Worm (Caenorhabditis elegans) whole organism, mixed stage, embryonic: ENCODE results near the gene sel-7.

Experiments
- M03D4.4 ChIP-seq: sonication (generic microtip); optimal IDR thresholded peaks from 2 replicates; lab custom pipeline; 2017; ENCODE audit warnings: mild to moderate bottlenecking, missing genetic modification characterization, missing compliant biosample characterization
- bed-3 ChIP-seq: fragments of 200-800 bp; sonication (Bioruptor generic); optimal IDR thresholded peaks from 3 replicates; lab custom pipeline; 2018; ENCODE audit warnings: mild to moderate bottlenecking, missing genetic modification characterization, moderate library complexity, missing compliant biosample characterization
- blmp-1 ChIP-seq: fragments of 150-350 bp; optimal IDR thresholded peaks from 2 replicates; lab custom pipeline; 2014; ENCODE audit warnings: missing biosample characterization, missing genetic modification characterization
- ceh-39 ChIP-seq: fragments of 150-350 bp; optimal IDR thresholded peaks from 2 replicates; lab custom pipeline; 2014; ENCODE audit warnings: missing biosample characterization, missing genetic modification characterization
- ceh-43 ChIP-seq: fragments of 200-800 bp; sonication (Bioruptor generic); optimal IDR thresholded peaks from 2 replicates; lab custom pipeline; 2018; ENCODE audit warnings: mild to moderate bottlenecking, missing genetic modification characterization, moderate library complexity, missing compliant biosample characterization
- ceh-83 ChIP-seq: fragments of 200-800 bp; sonication (Bioruptor generic); optimal IDR thresholded peaks from 2 replicates; lab custom pipeline; 2018; ENCODE audit warnings: mild to moderate bottlenecking, missing genetic modification characterization, missing compliant biosample characterization
- ces-1 ChIP-seq: fragments of 150-350 bp; optimal IDR thresholded peaks from 2 replicates; lab custom pipeline; 2014; ENCODE audit warnings: missing biosample characterization, missing genetic modification reagents, missing genetic modification characterization
- cnd-1 ChIP-seq: fragments of 200-800 bp; sonication (Bioruptor generic); optimal IDR thresholded peaks from 2 replicates; lab custom pipeline; 2018; ENCODE audit warnings: mild to moderate bottlenecking, missing genetic modification characterization, missing compliant biosample characterization
- drap-1 ChIP-seq: fragments of 200-800 bp; sonication (Bioruptor generic); optimal IDR thresholded peaks from 3 replicates; lab custom pipeline; 2018; ENCODE audit warnings: mild to moderate bottlenecking, missing genetic modification characterization, missing compliant biosample characterization
- elt-1 ChIP-seq: sonication (generic microtip); optimal IDR thresholded peaks from 2 replicates; lab custom pipeline; 2017; ENCODE audit warnings: missing genetic modification characterization, mild to moderate bottlenecking, missing compliant biosample characterization, antibody characterized with exemption, moderate library complexity, borderline replicate concordance; ENCODE audit not compliant: insufficient read depth
- elt-3 ChIP-seq: fragments of 150-350 bp; optimal IDR thresholded peaks from 2 replicates; lab custom pipeline; 2014; ENCODE audit warnings: missing biosample characterization, missing genetic modification characterization
- flh-1 ChIP-seq: fragments of 200-800 bp; sonication (Bioruptor generic); optimal IDR thresholded peaks from 2 replicates; lab custom pipeline; 2018; ENCODE audit warnings: mild to moderate bottlenecking, missing genetic modification characterization, moderate library complexity, missing compliant biosample characterization
- ham-2 ChIP-seq: fragments of 200-800 bp; sonication (Bioruptor generic); optimal IDR thresholded peaks from 2 replicates; lab custom pipeline; 2018; ENCODE audit warnings: mild to moderate bottlenecking, missing genetic modification characterization, missing compliant biosample characterization
- hlh-1 ChIP-seq: fragments of 150-350 bp; optimal IDR thresholded peaks from 2 replicates; lab custom pipeline; 2014; ENCODE audit warnings: missing biosample characterization, missing genetic modification reagents, missing genetic modification characterization
- lin-13 ChIP-seq: fragments of 150-350 bp; optimal IDR thresholded peaks from 2 replicates; lab custom pipeline; 2014; ENCODE audit warnings: missing biosample characterization, missing genetic modification characterization
- lin-32 ChIP-seq: fragments of 200-800 bp; sonication (Bioruptor generic); optimal IDR thresholded peaks from 2 replicates; lab custom pipeline; 2018; ENCODE audit warnings: mild to moderate bottlenecking, missing genetic modification characterization, missing compliant biosample characterization
- lsy-2 ChIP-seq: fragments of 150-350 bp; optimal IDR thresholded peaks from 2 replicates; lab custom pipeline; 2014; ENCODE audit warnings: missing biosample characterization, missing genetic modification characterization
- mab-5 ChIP-seq: fragments of 150-350 bp; optimal IDR thresholded peaks from 2 replicates; lab custom pipeline; 2014; ENCODE audit warnings: missing biosample characterization, missing genetic modification characterization
- mep-1 ChIP-seq: fragments of 150-350 bp; optimal IDR thresholded peaks from 2 replicates; lab custom pipeline; 2017; ENCODE audit warnings: missing biosample characterization, missing genetic modification reagents, missing genetic modification characterization, inconsistent platforms
- mls-2 ChIP-seq: sonication (generic microtip); optimal IDR thresholded peaks from 2 replicates; lab custom pipeline; 2016; ENCODE audit warnings: mild to moderate bottlenecking, missing genetic modification characterization, moderate library complexity, missing compliant biosample characterization
- nhr-12 ChIP-seq: fragments of 150-350 bp; optimal IDR thresholded peaks from 2 replicates; lab custom pipeline; 2014; ENCODE audit warnings: missing biosample characterization, missing genetic modification characterization
- nhr-2 ChIP-seq: fragments of 150-350 bp; optimal IDR thresholded peaks from 2 replicates; lab custom pipeline; 2014; ENCODE audit warnings: missing biosample characterization, missing genetic modification characterization
- nhr-237 ChIP-seq: fragments of 150-350 bp; optimal IDR thresholded peaks from 2 replicates; lab custom pipeline; 2014; ENCODE audit warnings: missing biosample characterization, missing genetic modification characterization
- nhr-28 ChIP-seq: fragments of 150-350 bp; optimal IDR thresholded peaks from 2 replicates; lab custom pipeline; 2014; ENCODE audit warnings: missing biosample characterization, missing genetic modification characterization
- nhr-76 ChIP-seq: sonication (generic microtip); optimal IDR thresholded peaks from 2 replicates; lab custom pipeline; 2017; ENCODE audit warnings: missing biosample characterization, missing genetic modification characterization
- pha-4 ChIP-seq: fragments of 150-350 bp; optimal IDR thresholded peaks from 2 replicates; lab custom pipeline; 2018; ENCODE audit warnings: missing biosample characterization, missing genetic modification reagents, missing genetic modification characterization
- sem-2 ChIP-seq: fragments of 200-800 bp; sonication (Bioruptor generic); optimal IDR thresholded peaks from 2 replicates; lab custom pipeline; 2018; ENCODE audit warnings: mild to moderate bottlenecking, missing genetic modification characterization, missing compliant biosample characterization
- snpc-4 ChIP-seq: fragments of 150-350 bp; optimal IDR thresholded peaks from 2 replicates; lab custom pipeline; 2014; ENCODE audit warnings: missing biosample characterization, missing genetic modification characterization
- sptf-1 ChIP-seq: sonication (generic microtip); optimal IDR thresholded peaks from 2 replicates; lab custom pipeline; 2017; ENCODE audit warnings: mild to moderate bottlenecking, missing genetic modification characterization, moderate library complexity, missing compliant biosample characterization
- tbx-8 ChIP-seq: fragments of 200-800 bp; sonication (Bioruptor generic); optimal IDR thresholded peaks from 2 replicates; lab custom pipeline; 2018; ENCODE audit warnings: mild to moderate bottlenecking, missing genetic modification characterization, moderate library complexity, missing compliant biosample characterization
- unc-120 ChIP-seq: sonication (generic microtip); optimal IDR thresholded peaks from 2 replicates; lab custom pipeline; 2017; ENCODE audit warnings: missing genetic modification characterization, missing compliant biosample characterization; ENCODE audit not compliant: poor library complexity, severe bottlenecking
- unc-39 ChIP-seq: fragments of 150-350 bp; optimal IDR thresholded peaks from 2 replicates; lab custom pipeline; 2014; ENCODE audit warnings: missing biosample characterization, missing genetic modification characterization
- unc-62 ChIP-seq: fragments of 150-350 bp; optimal IDR thresholded peaks from 2 replicates; lab custom pipeline; 2014; ENCODE audit warnings: missing biosample characterization, missing genetic modification reagents, missing genetic modification characterization
- zip-8 ChIP-seq: fragments of 150-350 bp; optimal IDR thresholded peaks from 2 replicates; lab custom pipeline; 2014; ENCODE audit warnings: missing biosample characterization, missing genetic modification characterization
- ztf-11 ChIP-seq: fragments of 150-350 bp; optimal IDR thresholded peaks from 2 replicates; lab custom pipeline; 2014; ENCODE audit warnings: missing biosample characterization, missing genetic modification characterization

Gene sel-7

ce11 chrX:14297209-14297608 is 43.1 kb downstream of the sel-7 start (continued):
- TF ChIP-seq flh-1 (GFP tag; lab: Kevin White, UChicago) (no peak), unc-120 (tag; lab: Kevin White, UChicago) (peak; percentile 70)

ce11 chrX:14296559-14296958 is 43.7 kb downstream of the sel-7 start, which contains the start of gene madd-3:
madd-3 (minus strand) TSS chrX:14296659.
- no peak for TF ChIP-seq drap-1 (GFP tag; lab: Kevin White, UChicago)
- no peak for TF ChIP-seq unc-62 (GFP tag; lab: Kevin White, UChicago)
- TF ChIP-seq lin-32 (GFP tag; lab: Kevin White, UChicago), result no peak
- TF ChIP-seq ztf-11 (tag; lab: Kevin White, UChicago), result no peak
- TF ChIP-seq ceh-43 (GFP tag; lab: Kevin White, UChicago), result no peak
- no peak for TF ChIP-seq M03D4.4 (tag; lab: Kevin White, UChicago)
- no peak for TF ChIP-seq mab-5
- TF ChIP-seq ces-1 (GFP tag; lab: Kevin White, UChicago), result no peak
- TF ChIP-seq ham-2, result no peak
- TF ChIP-seq zip-8, result no peak
- TF ChIP-seq hlh-1, result no peak
- no peak for TF ChIP-seq elt-1 (tag; lab: Kevin White, UChicago)
- no peak for TF ChIP-seq lsy-2
- TF ChIP-seq tbx-8 (GFP tag; lab: Kevin White, UChicago), result no peak
- TF ChIP-seq elt-3 (tag; lab: Kevin White, UChicago), result no peak
- no peak for TF ChIP-seq nhr-237 (tag; lab: Kevin White, UChicago)
- TF ChIP-seq mls-2 (tag; lab: Kevin White, UChicago), result no peak
- TF ChIP-seq unc-39, result no peak
- no peak for TF ChIP-seq mep-1
- no peak for TF ChIP-seq sptf-1 (tag; lab: Kevin White, UChicago)

- TF ChIP-seq ztf-11 (tag; lab: Kevin White, UChicago) (no peak), hlh-1 (peak; percentile 18), unc-62 (GFP tag; lab: Kevin White, UChicago) (peak; percentile 49), unc-120 (tag; lab: Kevin White, UChicago) (peak; percentile 93), lsy-2 (peak; percentile 1), ceh-39 (tag; lab: Kevin White, UChicago) (no peak), ceh-83 (GFP tag; lab: Kevin White, UChicago) (no peak)
These were observed 47.6 kb downstream of the sel-7 start for ce11 chrX:14292632-14293031.

- no peak for TF ChIP-seq hlh-1
- TF ChIP-seq ces-1 (GFP tag; lab: Kevin White, UChicago), result no peak
- TF ChIP-seq lsy-2, result no peak
These were observed 50.3 kb downstream of the sel-7 start for ce11 chrX:14289993-14290392.

- TF ChIP-seq nhr-76 (tag; lab: Kevin White, UChicago) (no peak), ces-1 (GFP tag; lab: Kevin White, UChicago) (no peak), ham-2 (no peak), unc-120 (tag; lab: Kevin White, UChicago) (peak; percentile 85), unc-62 (GFP tag; lab: Kevin White, UChicago) (peak; percentile 82), nhr-2 (tag; lab: Kevin White, UChicago) (no peak), lin-13 (no peak), ceh-39 (tag; lab: Kevin White, UChicago) (no peak), blmp-1 (tag; lab: Kevin White, UChicago) (no peak), ztf-11 (tag; lab: Kevin White, UChicago) (no peak), nhr-28 (tag; lab: Kevin White, UChicago) (no peak), ceh-83 (GFP tag; lab: Kevin White, UChicago) (no peak), bed-3 (GFP tag; lab: Kevin White, UChicago) (no peak), hlh-1 (peak; percentile 98), M03D4.4 (tag; lab: Kevin White, UChicago) (no peak), flh-1 (GFP tag; lab: Kevin White, UChicago) (no peak), nhr-12 (tag; lab: Kevin White, UChicago) (no peak), snpc-4 (no peak), tbx-8 (GFP tag; lab: Kevin White, UChicago) (no peak), lsy-2 (no peak), elt-1 (tag; lab: Kevin White, UChicago) (no peak), mls-2 (tag; lab: Kevin White, UChicago) (no peak), lin-32 (GFP tag; lab: Kevin White, UChicago) (no peak), ceh-43 (GFP tag; lab: Kevin White, UChicago) (no peak), unc-39 (no peak), cnd-1 (tag; lab: Kevin White, UChicago) (no peak), zip-8 (no peak), drap-1 (GFP tag; lab: Kevin White, UChicago) (peak; percentile 9), mab-5 (no peak), elt-3 (tag; lab: Kevin White, UChicago) (no peak), mep-1 (no peak), pha-4 (tag; lab: Kevin White, UChicago) (no peak), sptf-1 (tag; lab: Kevin White, UChicago) (no peak), sem-2 (GFP tag; lab: Kevin White, UChicago) (no peak), nhr-237 (tag; lab: Kevin White, UChicago) (no peak)
These were observed 52.4 kb downstream of the sel-7 start for ce11 chrX:14287888-14288287.
